Fruit fly (Drosophila melanogaster) whole organism, prepupa: Measurements from ENCODE around the gene TwdlV.

Experiments
- Blimp-1 ChIP-seq: fragments of 200-800 bp; sonication (Bioruptor generic); optimal IDR thresholded peaks from 3 replicates; lab custom pipeline; 2017; ENCODE audit warnings: missing biosample characterization, missing genetic modification characterization, mild to moderate bottlenecking, moderate library complexity, missing genetic modification reagents
- CG10669 ChIP-seq: fragments of 200-800 bp; sonication (Bioruptor generic); optimal IDR thresholded peaks from 3 replicates; lab custom pipeline; 2018; ENCODE audit warnings: missing biosample characterization, mild to moderate bottlenecking, missing genetic modification characterization, moderate library complexity
- CG11294 ChIP-seq: fragments of 200-800 bp; sonication (Bioruptor generic); IDR thresholded peaks from 2 replicates; pipeline ENCODE4 v1.3.6; 2022; ENCODE audit warnings: missing biosample characterization, missing genetic modification characterization
- CG11902 ChIP-seq: fragments of 200-800 bp; sonication (Bioruptor generic); optimal IDR thresholded peaks from 3 replicates; lab custom pipeline; 2016; ENCODE audit warnings: missing biosample characterization, missing genetic modification characterization
- CG1621 ChIP-seq: fragments of 200-800 bp; sonication (Bioruptor generic); optimal IDR thresholded peaks from 3 replicates; lab custom pipeline; 2018; ENCODE audit warnings: missing biosample characterization, mild to moderate bottlenecking, missing genetic modification characterization
- CG16779 ChIP-seq: fragments of 200-800 bp; sonication (Bioruptor generic); optimal IDR thresholded peaks from 3 replicates; lab custom pipeline; 2017; ENCODE audit warnings: missing biosample characterization, mild to moderate bottlenecking, missing genetic modification characterization
- CG3032 ChIP-seq: fragments of 200-800 bp; optimal IDR thresholded peaks from 2 replicates; lab custom pipeline; 2019; ENCODE audit warnings: missing biosample characterization, mild to moderate bottlenecking, missing genetic modification characterization, moderate library complexity
- CG32006 ChIP-seq: fragments of 200-800 bp; sonication (Bioruptor generic); optimal IDR thresholded peaks from 3 replicates; lab custom pipeline; 2017; ENCODE audit warnings: missing biosample characterization, mild to moderate bottlenecking, missing genetic modification characterization
- CG4318 ChIP-seq: fragments of 200-800 bp; sonication (Bioruptor generic); optimal IDR thresholded peaks from 3 replicates; lab custom pipeline; 2017; ENCODE audit warnings: missing biosample characterization, mild to moderate bottlenecking, missing genetic modification characterization
- CG6163 ChIP-seq: fragments of 200-800 bp; sonication (Bioruptor generic); IDR thresholded peaks from 3 replicates; pipeline ENCODE4 v1.3.6; 2022; ENCODE audit warnings: missing biosample characterization, missing genetic modification characterization
- CG7368 ChIP-seq: fragments of 200-800 bp; sonication (Bioruptor generic); optimal IDR thresholded peaks from 3 replicates; lab custom pipeline; 2016; ENCODE audit warnings: missing biosample characterization, missing genetic modification characterization
- CG8319 ChIP-seq: fragments of 200-800 bp; sonication (Bioruptor generic); optimal IDR thresholded peaks from 3 replicates; lab custom pipeline; 2016; ENCODE audit warnings: missing biosample characterization, missing genetic modification characterization
- CG8632 ChIP-seq: fragments of 200-800 bp; sonication (Bioruptor generic); optimal IDR thresholded peaks from 3 replicates; lab custom pipeline; 2016; ENCODE audit warnings: missing biosample characterization, missing genetic modification characterization
- Eip75B ChIP-seq: fragments of 200-800 bp; sonication (Bioruptor generic); optimal IDR thresholded peaks from 3 replicates; lab custom pipeline; 2016; ENCODE audit warnings: missing biosample characterization, missing genetic modification characterization
- Eip93F ChIP-seq: fragments of 200-800 bp; sonication (Bioruptor generic); optimal IDR thresholded peaks from 2 replicates; lab custom pipeline; 2016; ENCODE audit warnings: missing biosample characterization, mild to moderate bottlenecking, missing genetic modification characterization
- Ets96B ChIP-seq: fragments of 200-800 bp; optimal IDR thresholded peaks from 2 replicates; lab custom pipeline; 2019; ENCODE audit warnings: missing biosample characterization, mild to moderate bottlenecking, missing genetic modification characterization, moderate library complexity
- Gug ChIP-seq: fragments of 200-800 bp; sonication (Bioruptor generic); IDR thresholded peaks from 2 replicates; pipeline ENCODE4 v1.3.6; 2022; ENCODE audit warnings: missing biosample characterization, missing genetic modification characterization
- Hr4 ChIP-seq: fragments of 200-800 bp; sonication (Bioruptor generic); optimal IDR thresholded peaks from 3 replicates; lab custom pipeline; 2016; ENCODE audit warnings: missing biosample characterization, missing genetic modification characterization
- Lpt ChIP-seq: fragments of 200-800 bp; sonication (Bioruptor generic); optimal IDR thresholded peaks from 3 replicates; lab custom pipeline; 2016; ENCODE audit warnings: missing biosample characterization, missing genetic modification characterization
- Smox ChIP-seq: fragments of 200-800 bp; sonication (Bioruptor generic); optimal IDR thresholded peaks from 3 replicates; lab custom pipeline; 2016; ENCODE audit warnings: missing biosample characterization, missing genetic modification characterization
- Sox14 ChIP-seq: fragments of 200-800 bp; sonication (Bioruptor generic); optimal IDR thresholded peaks from 3 replicates; lab custom pipeline; 2016; ENCODE audit warnings: missing biosample characterization, missing genetic modification characterization
- Sox15 ChIP-seq: fragments of 200-800 bp; sonication (Bioruptor generic); optimal IDR thresholded peaks from 3 replicates; lab custom pipeline; 2016; ENCODE audit warnings: missing biosample characterization, missing genetic modification characterization
- acj6 ChIP-seq: fragments of 200-800 bp; sonication (Bioruptor generic); optimal IDR thresholded peaks from 3 replicates; lab custom pipeline; 2016; ENCODE audit warnings: missing biosample characterization, missing genetic modification characterization
- dac ChIP-seq: fragments of 200-800 bp; sonication (Bioruptor generic); optimal IDR thresholded peaks from 2 replicates; lab custom pipeline; 2017; ENCODE audit warnings: missing biosample characterization, mild to moderate bottlenecking, missing genetic modification characterization
- dsx ChIP-seq: fragments of 200-800 bp; optimal IDR thresholded peaks from 3 replicates; lab custom pipeline; 2019; ENCODE audit warnings: missing biosample characterization, mild to moderate bottlenecking, missing genetic modification characterization, moderate library complexity; ENCODE audit not compliant: poor library complexity, severe bottlenecking
- esn ChIP-seq: fragments of 200-800 bp; sonication (Bioruptor generic); optimal IDR thresholded peaks from 2 replicates; lab custom pipeline; 2016; ENCODE audit warnings: missing biosample characterization, mild to moderate bottlenecking, missing genetic modification characterization, moderate library complexity
- fd59A ChIP-seq: fragments of 200-800 bp; sonication (Bioruptor generic); optimal IDR thresholded peaks from 2 replicates; lab custom pipeline; 2017; ENCODE audit warnings: missing biosample characterization, mild to moderate bottlenecking, missing genetic modification characterization, missing genetic modification reagents
- net ChIP-seq: fragments of 200-800 bp; sonication (Bioruptor generic); optimal IDR thresholded peaks from 3 replicates; lab custom pipeline; 2016; ENCODE audit warnings: missing biosample characterization, missing genetic modification characterization
- pdm3 ChIP-seq: fragments of 200-800 bp; sonication (Bioruptor generic); optimal IDR thresholded peaks from 3 replicates; lab custom pipeline; 2016; ENCODE audit warnings: missing biosample characterization, missing genetic modification characterization
- salr ChIP-seq, 2 experiments: fragments of 200-800 bp; sonication (Bioruptor generic); optimal IDR thresholded peaks; 3 replicates each; lab custom pipeline; 2016 to 2018; ENCODE audit warnings: missing biosample characterization in 2 of 2, missing genetic modification characterization in 2 of 2, mild to moderate bottlenecking in 1 of 2
- spab ChIP-seq: fragments of 200-800 bp; sonication (Bioruptor generic); optimal IDR thresholded peaks from 2 replicates; lab custom pipeline; 2017; ENCODE audit warnings: missing biosample characterization, mild to moderate bottlenecking, missing genetic modification characterization, missing genetic modification reagents
- ss ChIP-seq, 2 experiments: fragments of 200-800 bp; sonication (Bioruptor generic); optimal IDR thresholded peaks; 2 replicates in 1 of 2; 3 replicates in 1 of 2; lab custom pipeline; 2017 to 2018; ENCODE audit warnings: mild to moderate bottlenecking in 2 of 2, missing biosample characterization in 2 of 2, missing genetic modification characterization in 2 of 2, moderate library complexity in 1 of 2
- svp ChIP-seq: fragments of 200-800 bp; sonication (Bioruptor generic); peaks from one replicate; lab custom pipeline; 2016; ENCODE audit warnings: missing biosample characterization, missing genetic modification characterization
- vri ChIP-seq: fragments of 200-800 bp; sonication (Bioruptor generic); optimal IDR thresholded peaks from 3 replicates; lab custom pipeline; 2016; ENCODE audit warnings: missing biosample characterization, mild to moderate bottlenecking, missing genetic modification characterization

Gene TwdlV

dm6 chr3R:4249947-4250346 lies 4.6 kb upstream of the TwdlV start:
- TF ChIP-seq CG10669 = no peak
- TF ChIP-seq salr (GFP tag; optimal IDR thresholded peaks at IDR 0.05; lab: Kevin White, UChicago) = no peak
- no peak for TF ChIP-seq dac (GFP tag; lab: Kevin White, UChicago)

- no peak for TF ChIP-seq CG4318 (GFP tag; lab: Kevin White, UChicago)
- no peak for TF ChIP-seq CG11902 (GFP tag; lab: Kevin White, UChicago)
- no peak for TF ChIP-seq CG6163 (GFP tag; lab: Robert Waterston, UW)
- no peak for TF ChIP-seq CG1621 (tag; lab: Kevin White, UChicago)
- no peak for TF ChIP-seq fd59A
- no peak for TF ChIP-seq CG32006 (GFP tag; lab: Kevin White, UChicago)
- TF ChIP-seq ss (GFP tag; optimal IDR thresholded peaks at IDR 0.05; lab: Kevin White, UChicago) = no peak
- no peak for TF ChIP-seq Gug (GFP tag; lab: Robert Waterston, UW)
- no peak for TF ChIP-seq CG11294 (GFP tag; lab: Robert Waterston, UW)
- TF ChIP-seq spab (GFP tag; lab: Kevin White, UChicago) = no peak
- TF ChIP-seq CG8319 (GFP tag; lab: Kevin White, UChicago) = no peak
- no peak for TF ChIP-seq acj6 (GFP tag; lab: Kevin White, UChicago)
- TF ChIP-seq Ets96B (tag; lab: Kevin White, UChicago) = no peak
- TF ChIP-seq net (GFP tag; lab: Kevin White, UChicago) = no peak
- TF ChIP-seq Hr4 (GFP tag; lab: Kevin White, UChicago) = no peak
- TF ChIP-seq CG3032 = no peak
These were observed 3.3 kb upstream of the TwdlV start, which contains the start of gene TwdlG for dm6 chr3R:4251241-4251640. Gene TwdlG, minus strand, starts transcription at chr3R:4251341.

- TF ChIP-seq ss (GFP tag; optimal IDR thresholded peaks at IDR 0.05; lab: Kevin White, UChicago) (no peak), svp (no peak), CG7368 (GFP tag; lab: Kevin White, UChicago) (no peak), Sox14 (GFP tag; lab: Kevin White, UChicago) (no peak), Eip75B (no peak), CG8632 (GFP tag; lab: Kevin White, UChicago) (no peak), vri (GFP tag; lab: Kevin White, UChicago) (no peak), acj6 (GFP tag; lab: Kevin White, UChicago) (no peak), pdm3 (GFP tag; lab: Kevin White, UChicago) (no peak), Sox15 (GFP tag; lab: Kevin White, UChicago) (no peak), Smox (GFP tag; lab: Kevin White, UChicago) (no peak), CG11294 (GFP tag; lab: Robert Waterston, UW) (no peak), CG32006 (GFP tag; lab: Kevin White, UChicago) (no peak), salr (GFP tag; optimal IDR thresholded peaks at IDR 0.05; lab: Kevin White, UChicago) (no peak), esn (GFP tag; lab: Kevin White, UChicago) (no peak), Blimp-1 (GFP tag; lab: Kevin White, UChicago) (no peak), dsx (GFP tag; lab: Kevin White, UChicago) (no peak)
These were observed 1.6 kb upstream of the TwdlV start, which contains the start of gene CG14644 for dm6 chr3R:4252943-4253342. Gene CG14644, minus strand, starts transcription at chr3R:4253043.

- TF ChIP-seq Eip93F (GFP tag; lab: Kevin White, UChicago) = no peak
- no peak for TF ChIP-seq Lpt
- no peak for TF ChIP-seq CG16779 (tag; lab: Kevin White, UChicago)
- TF ChIP-seq, all 60 proteins: peak for 0
These were observed 2.2 kb downstream of the TwdlV start, which contains the start of gene Or82a for dm6 chr3R:4256672-4257071. Gene Or82a, plus strand, starts transcription at chr3R:4256972.
